Worm (Caenorhabditis elegans): ENCODE data around the gene C34D4.2.

DNA sequence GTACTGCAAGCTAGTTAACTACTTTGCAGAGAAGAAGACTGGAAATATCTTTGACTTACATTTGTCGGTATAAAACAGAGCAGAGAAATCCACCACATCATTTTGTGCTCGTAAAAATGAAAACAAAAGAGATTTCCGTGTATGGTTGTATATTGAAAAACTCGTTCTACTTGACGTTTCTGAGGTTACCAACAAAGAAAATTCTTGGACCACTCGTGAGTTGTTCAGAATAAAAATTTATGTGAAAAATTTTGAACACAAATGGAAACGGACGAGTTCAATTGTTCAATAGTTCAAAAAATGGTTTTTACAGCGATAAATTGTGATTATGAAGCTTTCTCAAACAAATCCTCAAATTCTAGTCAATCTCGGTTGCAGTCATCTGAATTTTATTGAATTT lies 30.1 kb downstream of the C34D4.2 start, which contains the start of gene clec-179:
- TF ChIP-seq scrt-1 (GFP tag; IDR thresholded peaks at IDR 0.05), result no peak
- no peak for TF ChIP-seq ets-7 (tag; optimal IDR thresholded peaks at IDR 0.05)
- TF ChIP-seq flt-1 (GFP tag; IDR thresholded peaks at IDR 0.05), result no peak
- TF ChIP-seq tbx-37 (GFP tag; conservative IDR thresholded peaks at IDR 0.05), result no peak
- no peak for TF ChIP-seq sea-1 (GFP tag; conservative IDR thresholded peaks at IDR 0.05)
- no peak for TF ChIP-seq aly-1 (tag; optimal IDR thresholded peaks at IDR 0.05)
